Fruit fly (Drosophila melanogaster): ENCODE measurements around the gene gny.
A peak's percentile ranks its signal among the peaks of the same experiment; 100 is the strongest.

gny gene

dm6 chr2L:10430802-10431476 is 51.0 kb downstream of the gny start, which contains the start of the genes Bug22 and TfIIB:
Bug22 (minus strand) TSS chr2L:10430918.
TfIIB (plus strand) TSS chr2L:10431338.
- TF ChIP-seq Mio (GFP tag; optimal IDR thresholded peaks at IDR 0.05) (no peak), Jra (GFP tag; optimal IDR thresholded peaks at IDR 0.05) (peak; percentile 66), OdsH (GFP tag; optimal IDR thresholded peaks at IDR 0.05) (peak; percentile 69), Myc (optimal IDR thresholded peaks at IDR 0.05) (no peak), Hr83 (GFP tag; optimal IDR thresholded peaks at IDR 0.05; ENCODE audit: poor library complexity, severe bottlenecking) (peak; percentile 94), usp (GFP tag; optimal IDR thresholded peaks at IDR 0.05) (no peak), psq (GFP tag; optimal IDR thresholded peaks at IDR 0.05) (peak; percentile 62), GATAd (GFP tag; optimal IDR thresholded peaks at IDR 0.05) (no peak), ey (GFP tag; optimal IDR thresholded peaks at IDR 0.05) (peak; percentile 70), woc (GFP tag; optimal IDR thresholded peaks at IDR 0.05) (peak; percentile 86), CG9705 (GFP tag; optimal IDR thresholded peaks at IDR 0.05) (peak; percentile 60), dsf (GFP tag; optimal IDR thresholded peaks at IDR 0.05; ENCODE audit: borderline replicate concordance) (peak; percentile 50), sv (GFP tag; optimal IDR thresholded peaks at IDR 0.05) (peak; percentile 63), jim (GFP tag; optimal IDR thresholded peaks at IDR 0.05) (peak; percentile 13), brk (GFP tag; optimal IDR thresholded peaks at IDR 0.05) (no peak), rgr (GFP tag; optimal IDR thresholded peaks at IDR 0.05) (peak; percentile 72), HLH106 (tag; optimal IDR thresholded peaks at IDR 0.05) (peak; percentile 65), Hr78 (GFP tag; optimal IDR thresholded peaks at IDR 0.05) (no peak), Hnf4 (GFP tag; optimal IDR thresholded peaks at IDR 0.05) (peak; percentile 79)

All from whole organism, wandering third instar larva.